Worm (Caenorhabditis elegans): ENCODE data around the gene srbc-42.
A peak's percentile ranks its signal among the peaks of the same experiment; 100 is the strongest.

srbc-42 gene

DNA sequence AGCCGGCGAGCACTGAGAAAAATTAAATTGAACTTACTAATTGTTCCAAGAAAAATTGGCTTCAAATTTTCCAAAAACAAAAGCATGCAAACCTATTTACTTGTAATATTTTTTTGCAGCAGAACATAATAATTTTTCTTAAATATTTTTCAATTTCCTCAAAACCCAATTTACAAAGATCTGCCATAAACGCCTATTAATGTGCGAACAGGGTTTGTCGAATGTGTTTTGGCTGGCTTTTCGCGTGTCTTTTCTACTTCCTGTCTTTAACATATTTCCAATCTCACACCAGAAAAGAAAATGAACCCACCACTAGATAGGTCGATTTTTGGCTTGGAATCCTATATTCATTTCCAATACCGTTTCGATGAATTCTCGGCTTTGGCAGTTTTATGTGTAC, 15.8 kb downstream of the srbc-42 start, which contains the start of gene C45H4.18:
Gene C45H4.18 (plus strand): TSS at position 301 of the 400 bp plus-strand sequence.
- no peak for TF ChIP-seq snu-23 (GFP tag; optimal IDR thresholded peaks at IDR 0.05)
- no peak for TF ChIP-seq F16B12.6 (tag; optimal IDR thresholded peaks at IDR 0.05)
- TF ChIP-seq ceh-8 (GFP tag; optimal IDR thresholded peaks at IDR 0.05): no peak
- TF ChIP-seq fos-1 (tag; optimal IDR thresholded peaks at IDR 0.05): no peak
- TF ChIP-seq unc-86 (tag; optimal IDR thresholded peaks at IDR 0.05): no peak
- no peak for TF ChIP-seq blmp-1 (tag; optimal IDR thresholded peaks at IDR 0.05)
- no peak for TF ChIP-seq skn-1 (tag; optimal IDR thresholded peaks at IDR 0.05)
- TF ChIP-seq unc-98 (GFP tag; IDR thresholded peaks at IDR 0.05): no peak
- no peak for TF ChIP-seq alr-1 (tag; optimal IDR thresholded peaks at IDR 0.05; ENCODE audit: borderline replicate concordance)
- no peak for TF ChIP-seq nhr-28 (tag; optimal IDR thresholded peaks at IDR 0.05)
- TF ChIP-seq unc-62 (GFP tag; optimal IDR thresholded peaks at IDR 0.05): no peak
- TF ChIP-seq dpl-1 (GFP tag; optimal IDR thresholded peaks at IDR 0.05): no peak
- no peak for TF ChIP-seq ama-1 (optimal IDR thresholded peaks at IDR 0.05)
- no peak for TF ChIP-seq nhr-20 (tag; optimal IDR thresholded peaks at IDR 0.05)
- no peak for TF ChIP-seq Y116A8C.19 (tag; optimal IDR thresholded peaks at IDR 0.05; ENCODE audit: borderline replicate concordance)
- no peak for TF ChIP-seq nhr-47 (tag; optimal IDR thresholded peaks at IDR 0.05)
- no peak for TF ChIP-seq mdl-1 (tag; optimal IDR thresholded peaks at IDR 0.05)
- TF ChIP-seq ztf-4 (tag; optimal IDR thresholded peaks at IDR 0.05): no peak

DNA sequence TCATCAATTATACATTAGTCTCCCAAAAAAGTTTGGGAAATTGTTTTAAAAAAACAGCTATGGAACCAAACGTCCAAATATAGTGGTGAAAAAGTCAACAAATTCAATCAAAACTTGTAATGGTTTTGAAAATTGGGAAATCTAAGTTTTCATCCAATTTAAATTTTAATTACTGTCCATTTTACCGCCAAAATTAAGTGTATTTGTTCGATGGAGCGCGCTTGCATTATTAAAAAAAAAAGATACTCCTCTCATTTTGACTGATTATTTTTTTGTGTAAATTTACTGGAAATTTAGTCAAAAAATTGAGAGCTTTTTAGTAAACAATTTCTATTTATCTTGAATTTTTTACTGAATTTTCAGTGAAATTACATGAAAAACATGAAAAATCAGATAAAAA, 16.6 kb downstream of the srbc-42 start:
- TF ChIP-seq efl-1 (optimal IDR thresholded peaks at IDR 0.05) (no peak), efl-1 (GFP tag; optimal IDR thresholded peaks at IDR 0.05 in 1 of 2) (peak; percentile 19 to 92), mef-2 (tag; optimal IDR thresholded peaks at IDR 0.05) (no peak)

DNA sequence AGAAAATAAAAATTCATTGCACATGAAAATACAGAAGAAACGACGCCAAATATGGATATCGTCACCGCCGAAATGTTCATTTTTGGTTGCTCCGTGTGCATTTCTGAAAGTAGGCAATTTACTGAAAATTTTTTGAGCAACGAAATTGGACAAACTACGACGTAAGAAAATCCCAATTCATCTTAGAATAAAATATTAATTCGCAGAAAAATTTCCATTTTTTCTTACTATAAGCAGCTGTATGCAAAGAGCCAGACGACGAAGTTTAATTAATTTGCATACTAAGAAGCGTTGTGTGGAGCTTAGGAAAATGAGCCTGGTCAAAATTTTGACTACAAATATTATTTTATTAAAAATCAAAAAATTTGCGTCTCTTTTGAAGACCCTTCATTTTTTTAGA, 24.3 kb downstream of the srbc-42 start, which contains the start of gene srbc-19:
Gene srbc-19 (minus strand): TSS at position 101 of the 400 bp plus-strand sequence.
- TF ChIP-seq nhr-28 (tag; optimal IDR thresholded peaks at IDR 0.05) (no peak), blmp-1 (tag; optimal IDR thresholded peaks at IDR 0.05) (no peak), F16B12.6 (tag; optimal IDR thresholded peaks at IDR 0.05) (no peak), ztf-11 (tag; optimal IDR thresholded peaks at IDR 0.05) (no peak), irx-1 (tag; optimal IDR thresholded peaks at IDR 0.05) (no peak), isw-1 (GFP tag; IDR thresholded peaks at IDR 0.05) (no peak), hlh-4 (tag; optimal IDR thresholded peaks at IDR 0.05) (no peak), dsc-1 (tag; optimal IDR thresholded peaks at IDR 0.05) (no peak)

DNA sequence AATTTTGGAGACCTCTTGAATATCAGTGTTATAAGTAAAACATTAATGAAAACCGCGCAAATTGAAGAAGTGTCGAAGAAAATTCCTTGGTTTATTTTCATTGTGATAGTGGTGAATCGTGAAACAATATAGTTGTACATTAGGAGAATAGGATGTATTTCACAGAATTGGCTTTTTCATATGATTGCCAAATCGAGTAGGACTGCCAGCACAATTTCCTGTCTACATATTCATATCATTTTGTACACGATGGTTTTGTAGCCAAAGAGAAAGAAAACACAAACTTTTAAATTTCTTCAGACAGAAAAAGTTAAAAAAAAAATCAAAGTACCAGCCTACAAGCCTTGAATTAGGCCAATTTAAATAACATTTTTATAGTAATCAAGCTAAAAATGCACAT, 27.3 kb downstream of the srbc-42 start, which contains the start of gene str-255:
Gene str-255 (minus strand): TSS at position 101 of the 400 bp plus-strand sequence.
- no peak for TF ChIP-seq hlh-17 (GFP tag; optimal IDR thresholded peaks at IDR 0.05; ENCODE audit: borderline replicate concordance)
- no peak for TF ChIP-seq dpl-1 (GFP tag; optimal IDR thresholded peaks at IDR 0.05)

DNA sequence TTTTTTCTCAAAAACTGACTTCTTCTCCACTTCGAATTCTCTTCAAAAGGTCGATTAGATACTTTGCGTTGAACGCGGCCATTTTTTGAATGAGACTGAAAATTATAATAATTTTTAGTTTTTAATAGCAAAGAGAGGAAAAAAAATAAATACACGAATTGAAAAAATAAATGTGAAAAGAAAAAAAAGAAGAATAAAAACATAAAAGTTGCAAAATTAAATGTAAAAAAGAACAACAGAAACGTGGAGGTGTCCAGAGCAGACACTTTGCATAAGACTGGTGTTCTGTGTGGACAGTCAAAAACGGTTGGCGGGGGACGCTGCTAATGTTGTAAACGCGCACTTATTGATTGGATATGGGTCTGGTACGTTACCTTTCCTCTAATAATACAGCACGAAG, 31.7 kb downstream of the srbc-42 start, which contains the start of gene C45H4.14:
Gene C45H4.14 (minus strand): TSS at position 101 of the 400 bp plus-strand sequence.
- TF ChIP-seq vab-15 (tag; optimal IDR thresholded peaks at IDR 0.05) (no peak), nhr-76 (tag; optimal IDR thresholded peaks at IDR 0.05) (no peak), lin-35 (GFP tag; optimal IDR thresholded peaks at IDR 0.05) (no peak), efl-1 (optimal IDR thresholded peaks at IDR 0.05) (no peak), efl-1 (GFP tag; optimal IDR thresholded peaks at IDR 0.05 in 1 of 2) (no peak), unc-30 (tag; optimal IDR thresholded peaks at IDR 0.05) (no peak), lin-14 (GFP tag; optimal IDR thresholded peaks at IDR 0.05) (no peak)

DNA sequence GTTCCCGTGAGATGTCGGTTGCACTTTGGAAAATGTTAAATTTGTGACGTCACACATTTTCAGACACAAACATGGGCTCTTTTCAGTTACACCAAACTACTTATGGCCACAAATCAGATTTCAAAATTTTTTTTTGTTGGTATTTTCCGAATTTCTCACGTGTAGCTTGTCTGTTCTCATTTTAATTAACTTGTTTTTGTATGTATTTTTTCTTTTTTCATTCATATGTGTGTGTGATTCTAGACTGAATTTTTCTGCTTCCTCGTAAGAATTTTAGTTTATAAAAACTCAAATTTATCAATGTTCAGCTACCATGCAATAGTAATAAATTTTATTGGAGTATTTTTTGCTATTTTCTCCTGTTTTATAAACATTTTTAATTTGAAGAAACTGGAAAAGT, 34.2 kb downstream of the srbc-42 start, which contains the start of gene srbc-22:
Gene srbc-22 (plus strand): TSS at position 301 of the 400 bp plus-strand sequence.
- TF ChIP-seq fkh-8 (tag; optimal IDR thresholded peaks at IDR 0.05) (no peak), C16A3.4 (tag; optimal IDR thresholded peaks at IDR 0.05) (no peak), ceh-8 (GFP tag; optimal IDR thresholded peaks at IDR 0.05) (no peak), nhr-237 (tag; optimal IDR thresholded peaks at IDR 0.05) (no peak), egl-13 (tag; optimal IDR thresholded peaks at IDR 0.05) (no peak), ceh-88 (GFP tag; IDR thresholded peaks at IDR 0.05) (no peak), nhr-28 (tag; optimal IDR thresholded peaks at IDR 0.05) (no peak), mep-1 (tag; optimal IDR thresholded peaks at IDR 0.05) (no peak), tlp-1 (tag; optimal IDR thresholded peaks at IDR 0.05) (no peak), hlh-4 (tag; optimal IDR thresholded peaks at IDR 0.05) (no peak), ceh-82 (tag; optimal IDR thresholded peaks at IDR 0.05) (no peak), fkh-10 (GFP tag; optimal IDR thresholded peaks at IDR 0.05) (no peak), C34B4.2 (tag; optimal IDR thresholded peaks at IDR 0.05) (no peak), nhr-71 (tag; optimal IDR thresholded peaks at IDR 0.05) (no peak), lsy-2 (tag; optimal IDR thresholded peaks at IDR 0.05) (no peak), snpc-4 (tag; optimal IDR thresholded peaks at IDR 0.05) (no peak), aly-2 (tag; optimal IDR thresholded peaks at IDR 0.05) (no peak)

Measured in whole organism, L1 larva.